Fruit fly (Drosophila melanogaster) whole organism, prepupa: ENCODE data around the gene dsx-c73A.

Source experiments
- CG11762 ChIP-seq: fragments of 200-800 bp; sonication (Bioruptor generic); optimal IDR thresholded peaks from 3 replicates; lab custom pipeline; 2016; ENCODE audit warnings: missing biosample characterization, missing genetic modification characterization; ENCODE audit not compliant: insufficient read depth
- CG6792 ChIP-seq: fragments of 200-800 bp; sonication (Bioruptor generic); optimal IDR thresholded peaks from 3 replicates; lab custom pipeline; 2016; ENCODE audit warnings: missing biosample characterization, missing genetic modification characterization
- CG8119 ChIP-seq: fragments of 200-800 bp; sonication (Bioruptor generic); IDR thresholded peaks from 3 replicates; pipeline ENCODE4 v1.3.6; 2022; ENCODE audit warnings: missing biosample characterization, missing genetic modification characterization
- Eip78C ChIP-seq: fragments of 200-800 bp; sonication (Bioruptor generic); peaks from one replicate; lab custom pipeline; 2016; ENCODE audit warnings: missing biosample characterization, missing genetic modification characterization
- Hr39 ChIP-seq: fragments of 200-800 bp; sonication (Bioruptor generic); optimal IDR thresholded peaks from 2 replicates; lab custom pipeline; 2016; ENCODE audit warnings: missing biosample characterization, missing genetic modification characterization
- Smox ChIP-seq: fragments of 200-800 bp; sonication (Bioruptor generic); optimal IDR thresholded peaks from 3 replicates; lab custom pipeline; 2016; ENCODE audit warnings: missing biosample characterization, missing genetic modification characterization
- fd59A ChIP-seq: fragments of 200-800 bp; sonication (Bioruptor generic); optimal IDR thresholded peaks from 2 replicates; lab custom pipeline; 2017; ENCODE audit warnings: missing biosample characterization, mild to moderate bottlenecking, missing genetic modification characterization, missing genetic modification reagents
- fd85E ChIP-seq: fragments of 200-800 bp; sonication (Bioruptor generic); optimal IDR thresholded peaks from 3 replicates; lab custom pipeline; 2016; ENCODE audit warnings: missing biosample characterization, missing genetic modification characterization
- net ChIP-seq: fragments of 200-800 bp; sonication (Bioruptor generic); optimal IDR thresholded peaks from 3 replicates; lab custom pipeline; 2016; ENCODE audit warnings: missing biosample characterization, missing genetic modification characterization

- TF ChIP-seq CG11762 (GFP tag; lab: Kevin White, UChicago), result no peak
- TF ChIP-seq Eip78C (GFP tag; lab: Kevin White, UChicago), result peak; percentile 48
- TF ChIP-seq CG8119 (GFP tag; lab: Robert Waterston, UW), result no peak
- TF ChIP-seq fd59A (GFP tag; lab: Kevin White, UChicago), result no peak
- no peak for TF ChIP-seq CG6792 (GFP tag; lab: Kevin White, UChicago)
- no peak for TF ChIP-seq net
- peak; percentile 18 for TF ChIP-seq Smox
- TF ChIP-seq Hr39 (GFP tag; lab: Kevin White, UChicago), result peak; percentile 17
- no peak for TF ChIP-seq fd85E (GFP tag; lab: Kevin White, UChicago)
Measured at dm6 chr3L:16487812-16488211, 36.1 kb upstream of the dsx-c73A start.
